Worm (Caenorhabditis elegans): ENCODE data around the gene C56A3.5.

DNA sequence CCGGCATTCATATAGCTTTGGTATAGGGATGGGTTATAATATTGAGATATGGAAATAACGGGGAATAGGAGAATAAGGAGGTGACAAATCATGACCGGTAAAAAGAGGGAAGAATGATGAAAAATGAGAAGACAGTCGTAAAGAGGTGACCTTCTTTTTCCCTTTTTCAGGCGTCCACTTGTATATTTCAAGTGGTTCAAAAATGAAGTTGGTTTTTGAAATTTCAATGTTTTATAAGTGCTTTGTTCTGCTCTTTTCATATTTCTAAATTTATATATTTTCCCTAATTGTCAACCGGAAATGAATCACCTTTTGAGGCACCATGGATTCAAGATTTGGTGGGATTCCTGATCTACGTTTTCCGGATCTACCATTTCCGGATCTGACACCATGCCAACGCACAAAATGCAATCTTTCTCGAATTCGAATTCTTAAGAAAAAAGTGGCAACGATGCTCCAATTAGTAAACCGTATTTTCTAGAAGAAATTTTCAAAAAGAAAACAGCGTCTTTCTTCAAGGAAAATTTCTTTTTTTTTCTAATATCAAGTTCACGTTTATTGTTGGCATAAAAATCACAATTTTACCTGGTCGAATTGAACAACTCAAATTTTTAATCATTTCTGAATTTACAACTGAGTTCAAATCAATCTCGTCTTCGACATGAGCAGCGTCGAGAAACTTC lies 37.9 kb downstream of the C56A3.5 start, which contains the start of the genes F53F4.2 and F53F4.18:
- TF ChIP-seq flt-1 (GFP tag; IDR thresholded peaks at IDR 0.05) (no peak), tab-1 (GFP tag; IDR thresholded peaks at IDR 0.05) (no peak), T22C8.4 (GFP tag; IDR thresholded peaks at IDR 0.05) (no peak), cog-1 (tag; optimal IDR thresholded peaks at IDR 0.05) (no peak), ztf-23 (GFP tag; IDR thresholded peaks at IDR 0.05) (no peak), med-1 (GFP tag; optimal IDR thresholded peaks at IDR 0.05; ENCODE audit: insufficient read depth) (no peak), ztf-29 (GFP tag; IDR thresholded peaks at IDR 0.05) (no peak), klf-2 (GFP tag; conservative IDR thresholded peaks at IDR 0.05) (no peak)
